Worm (Caenorhabditis elegans): Measurements from ENCODE around the gene unc-49.
A peak's percentile ranks its signal among the peaks of the same experiment; 100 is the strongest.

Gene unc-49

DNA sequence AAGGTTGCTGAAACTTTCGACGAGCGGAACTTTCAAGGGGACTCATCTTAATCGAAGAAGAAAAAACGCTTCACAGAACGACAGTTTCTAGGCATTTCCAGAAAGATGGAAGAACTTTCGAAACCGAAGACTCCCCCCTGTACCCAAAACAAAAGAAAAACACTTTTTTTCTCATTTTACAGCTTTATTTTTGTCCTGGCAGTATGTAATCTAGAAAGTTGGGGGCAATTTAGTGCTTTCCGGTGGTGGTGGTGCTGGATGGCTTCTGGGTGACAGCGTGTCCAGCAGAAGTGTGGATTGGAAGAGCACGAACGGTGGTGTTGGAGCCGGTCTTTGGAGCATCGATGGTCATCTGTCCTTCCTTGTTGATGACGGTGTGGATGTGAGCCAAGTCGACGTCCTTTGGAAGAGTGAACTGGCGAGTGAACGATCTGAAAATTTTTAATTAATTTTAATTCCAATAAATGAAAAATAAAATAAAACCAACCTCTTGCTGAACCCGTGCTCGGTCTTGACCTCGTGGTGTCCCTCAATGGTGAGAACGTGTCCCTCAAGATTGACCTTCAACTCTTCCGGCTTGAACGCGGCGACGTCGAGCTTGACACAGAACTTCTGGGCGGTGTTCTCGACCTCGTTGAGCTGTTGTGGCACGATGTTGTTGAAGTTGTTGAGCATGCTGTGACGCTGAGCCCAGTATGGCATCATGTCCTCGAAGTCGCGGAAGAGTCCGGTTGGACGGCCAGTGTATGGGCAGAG, 14.4 kb upstream of the unc-49 start:
- TF ChIP-seq skn-1 (tag; optimal IDR thresholded peaks at IDR 0.05), result no peak
- no peak for TF ChIP-seq ztf-11 (tag; optimal IDR thresholded peaks at IDR 0.05)
- TF ChIP-seq gmeb-1 (tag; optimal IDR thresholded peaks at IDR 0.05), result no peak

DNA sequence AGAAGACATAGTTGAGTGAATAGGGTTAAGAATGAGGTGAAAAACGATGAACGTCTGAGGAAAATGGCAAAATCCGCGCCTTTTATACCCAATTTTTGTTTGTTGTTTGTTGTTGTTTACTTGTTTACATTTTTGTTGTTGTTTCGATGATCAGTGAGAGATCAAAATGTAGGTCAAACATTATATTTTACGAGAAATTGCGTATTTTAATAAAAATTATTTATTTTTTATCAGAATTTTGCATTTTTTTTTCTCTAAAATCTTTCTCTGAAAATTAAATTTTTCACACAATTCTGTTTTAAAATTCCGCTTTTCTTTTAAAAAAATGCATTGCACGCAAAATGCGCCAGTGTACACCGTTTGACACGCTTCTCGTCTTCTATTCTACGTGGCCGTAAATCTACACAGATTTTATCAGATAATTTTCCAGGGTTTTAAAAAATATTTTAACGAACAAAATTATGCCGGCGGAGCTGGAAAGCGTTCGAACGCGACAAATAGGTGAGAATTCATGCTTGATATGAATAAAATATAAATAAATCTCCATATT, 13.8 kb upstream of the unc-49 start, which contains the start of the genes sip-1 and sly-1:
Gene sip-1, minus strand, starts transcription at position 103 of the 550 bp plus-strand sequence.
Gene sly-1, plus strand, starts transcription at position 360 of the 550 bp plus-strand sequence.
- TF ChIP-seq R02D3.7 (tag; optimal IDR thresholded peaks at IDR 0.05), result peak; percentile 70
- TF ChIP-seq F13H6.1 (tag; optimal IDR thresholded peaks at IDR 0.05), result peak; percentile 60
- TF ChIP-seq fos-1 (tag; optimal IDR thresholded peaks at IDR 0.05), result peak; percentile 74
- no peak for TF ChIP-seq ztf-1 (GFP tag; conservative IDR thresholded peaks at IDR 0.05)
- TF ChIP-seq ceh-16 (tag; optimal IDR thresholded peaks at IDR 0.05), result no peak
- TF ChIP-seq Y55F3AM.14 (GFP tag; optimal IDR thresholded peaks at IDR 0.05), result no peak
- peak; percentile 82 for TF ChIP-seq nhr-25 (tag; optimal IDR thresholded peaks at IDR 0.05)
- TF ChIP-seq egl-27 (tag; optimal IDR thresholded peaks at IDR 0.05), result peak; percentile 44
- TF ChIP-seq nhr-77 (tag; optimal IDR thresholded peaks at IDR 0.05), result no peak
- no peak for TF ChIP-seq lin-11 (tag; optimal IDR thresholded peaks at IDR 0.05)
- peak; percentile 97 for TF ChIP-seq C34F6.9 (tag; optimal IDR thresholded peaks at IDR 0.05)
- TF ChIP-seq ztf-4 (tag; optimal IDR thresholded peaks at IDR 0.05), result no peak
- TF ChIP-seq lin-13 (GFP tag; optimal IDR thresholded peaks at IDR 0.05), result peak; percentile 86
- peak; percentile 73 for TF ChIP-seq mab-5 (tag; optimal IDR thresholded peaks at IDR 0.05)
- no peak for TF ChIP-seq elt-1 (tag; optimal IDR thresholded peaks at IDR 0.05)
- TF ChIP-seq nhr-6 (tag; optimal IDR thresholded peaks at IDR 0.05), result peak; percentile 58
- no peak for TF ChIP-seq skn-1 (tag; optimal IDR thresholded peaks at IDR 0.05)
- peak; percentile 82 to 93 for TF ChIP-seq lsy-2 (tag; optimal IDR thresholded peaks at IDR 0.05)
- TF ChIP-seq lin-39 (tag; optimal IDR thresholded peaks at IDR 0.05), result no peak
- peak; percentile 67 for TF ChIP-seq sma-3 (GFP tag; optimal IDR thresholded peaks at IDR 0.05)
- no peak for TF ChIP-seq zag-1 (tag; optimal IDR thresholded peaks at IDR 0.05)
- TF ChIP-seq sma-9 (GFP tag; optimal IDR thresholded peaks at IDR 0.05), result peak; percentile 70
- TF ChIP-seq sma-9 (tag; optimal IDR thresholded peaks at IDR 0.05), result no peak
- TF ChIP-seq peb-1 (tag; optimal IDR thresholded peaks at IDR 0.05), result no peak
- no peak for TF ChIP-seq nhr-237 (tag; optimal IDR thresholded peaks at IDR 0.05)
- TF ChIP-seq unc-55 (GFP tag; optimal IDR thresholded peaks at IDR 0.05), result peak; percentile 91
- TF ChIP-seq nhr-23 (tag; optimal IDR thresholded peaks at IDR 0.05), result no peak
- no peak for TF ChIP-seq ZK546.5 (tag; optimal IDR thresholded peaks at IDR 0.05)
- no peak for TF ChIP-seq aly-2 (tag; optimal IDR thresholded peaks at IDR 0.05)
- no peak for TF ChIP-seq ztf-11 (tag; optimal IDR thresholded peaks at IDR 0.05)
- peak; percentile 16 for TF ChIP-seq snpc-4 (tag; optimal IDR thresholded peaks at IDR 0.05)
- no peak for TF ChIP-seq ceh-82 (tag; optimal IDR thresholded peaks at IDR 0.05)
- peak; percentile 58 for TF ChIP-seq nhr-21 (tag; optimal IDR thresholded peaks at IDR 0.05)
- peak; percentile 36 for TF ChIP-seq ama-1 (optimal IDR thresholded peaks at IDR 0.05)
- TF ChIP-seq nhr-11 (tag; optimal IDR thresholded peaks at IDR 0.05), result no peak
- TF ChIP-seq nhr-12 (tag; optimal IDR thresholded peaks at IDR 0.05), result no peak
- no peak for TF ChIP-seq unc-62 (GFP tag; optimal IDR thresholded peaks at IDR 0.05)
- TF ChIP-seq gmeb-1 (tag; optimal IDR thresholded peaks at IDR 0.05), result peak; percentile 96
- peak; percentile 34 for TF ChIP-seq nhr-129 (tag; optimal IDR thresholded peaks at IDR 0.05)
- peak in 1 of 2 experiments; percentile 17 for TF ChIP-seq mdl-1 (tag; optimal IDR thresholded peaks at IDR 0.05)
- no peak for TF ChIP-seq mbf-1 (tag; optimal IDR thresholded peaks at IDR 0.05)
- peak; percentile 38 for TF ChIP-seq sem-4 (tag; optimal IDR thresholded peaks at IDR 0.05)
- no peak for TF ChIP-seq elt-3 (tag; optimal IDR thresholded peaks at IDR 0.05)
- no peak for TF ChIP-seq blmp-1 (tag; optimal IDR thresholded peaks at IDR 0.05; ENCODE audit: insufficient read depth)
- no peak for TF ChIP-seq unc-39 (tag; optimal IDR thresholded peaks at IDR 0.05)
- TF ChIP-seq nhr-10 (tag; optimal IDR thresholded peaks at IDR 0.05), result peak; percentile 49
- peak; percentile 97 for TF ChIP-seq crh-2 (tag; optimal IDR thresholded peaks at IDR 0.05)
- TF ChIP-seq dmd-4 (tag; optimal IDR thresholded peaks at IDR 0.05), result no peak
- no peak for TF ChIP-seq alr-1 (tag; optimal IDR thresholded peaks at IDR 0.05)

All from whole organism, L2 larva.